Fruit fly (Drosophila melanogaster): Measurements from ENCODE around the gene CG32263.

Gene CG32263

DNA sequence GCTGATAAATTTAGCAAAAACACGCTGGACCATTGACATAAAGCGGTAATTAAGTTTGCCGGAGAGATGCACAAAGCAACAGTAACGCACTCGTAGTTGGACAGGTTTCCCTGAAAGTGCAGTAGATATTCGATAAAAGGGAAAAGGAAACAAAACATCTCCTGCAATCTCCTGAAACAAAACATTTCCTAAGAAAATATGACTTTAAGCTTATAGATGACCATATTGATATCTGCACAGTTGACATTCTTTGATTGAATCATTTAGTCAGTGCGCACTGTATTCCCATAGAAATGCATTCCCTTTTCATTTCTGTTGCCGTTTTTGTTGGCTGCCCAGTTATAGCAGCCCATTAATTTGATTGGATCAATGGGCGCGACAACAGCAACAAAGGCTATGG is 41.9 kb upstream of the CG32263 start (continued):
- TF ChIP-seq ato (GFP tag; IDR thresholded peaks at IDR 0.05; ENCODE audit: partially characterized antibody): no peak
- TF ChIP-seq CG12236 (GFP tag; optimal IDR thresholded peaks at IDR 0.05): peak; percentile 23
- TF ChIP-seq ham (GFP tag; IDR thresholded peaks at IDR 0.05): no peak
- no peak for TF ChIP-seq CG17612 (GFP tag; IDR thresholded peaks at IDR 0.05)
- peak; percentile 35 for TF ChIP-seq CG7839 (tag; optimal IDR thresholded peaks at IDR 0.05)
- TF ChIP-seq Dll (GFP tag; IDR thresholded peaks at IDR 0.05; ENCODE audit: partially characterized antibody): no peak
- TF ChIP-seq GATAe (GFP tag; conservative IDR thresholded peaks at IDR 0.05): no peak
- no peak for TF ChIP-seq CG3838 (GFP tag; optimal IDR thresholded peaks at IDR 0.05)
- peak; percentile 56 for TF ChIP-seq Blimp-1 (GFP tag; optimal IDR thresholded peaks at IDR 0.05)
- TF ChIP-seq CG4707 (GFP tag; optimal IDR thresholded peaks at IDR 0.05): peak; percentile 61
- no peak for TF ChIP-seq Neu2 (GFP tag; optimal IDR thresholded peaks at IDR 0.05; ENCODE audit: borderline replicate concordance)
- TF ChIP-seq Elba2 (GFP tag; optimal IDR thresholded peaks at IDR 0.05): no peak
- no peak for TF ChIP-seq seq (GFP tag; IDR thresholded peaks at IDR 0.05)
- no peak for TF ChIP-seq MTF-1 (GFP tag; optimal IDR thresholded peaks at IDR 0.05; ENCODE audit: borderline replicate concordance)
- peak; percentile 41 for TF ChIP-seq fd96Cb (tag; optimal IDR thresholded peaks at IDR 0.05)
- peak; percentile 12 for TF ChIP-seq CG13775 (GFP tag; optimal IDR thresholded peaks at IDR 0.05)
- peak; percentile 50 for TF ChIP-seq ap (GFP tag; IDR thresholded peaks at IDR 0.05)
- no peak for TF ChIP-seq Jarid2 (GFP tag; optimal IDR thresholded peaks at IDR 0.05)
- peak; percentile 62 for TF ChIP-seq ab (GFP tag; optimal IDR thresholded peaks at IDR 0.05)
- no peak for TF ChIP-seq CG2875 (GFP tag; optimal IDR thresholded peaks at IDR 0.05)
- no peak for TF ChIP-seq Bdp1 (GFP tag; optimal IDR thresholded peaks at IDR 0.05)
- peak; percentile 85 for TF ChIP-seq sens (GFP tag)
- TF ChIP-seq stc (GFP tag; IDR thresholded peaks at IDR 0.05): no peak
- peak; percentile 74 for TF ChIP-seq ATbp (GFP tag; optimal IDR thresholded peaks at IDR 0.05)
- peak; percentile 55 for TF ChIP-seq Mes4 (GFP tag; optimal IDR thresholded peaks at IDR 0.05)
- peak; percentile 24; the same call in 1 of the 2 replicates for TF ChIP-seq H2.0 (GFP tag; IDR thresholded peaks at IDR 0.05)
- peak; percentile 30 for TF ChIP-seq CG12659 (GFP tag; optimal IDR thresholded peaks at IDR 0.05)
- no peak for TF ChIP-seq bcd (GFP tag; optimal IDR thresholded peaks at IDR 0.05)
- TF ChIP-seq gce (GFP tag; IDR thresholded peaks at IDR 0.05): peak; percentile 45; the same call in 1 of the 3 replicates
- TF ChIP-seq Ptx1 (GFP tag; IDR thresholded peaks at IDR 0.05): peak; percentile 36; the same call in 1 of the 2 replicates
- peak in 1 of 2 experiments; percentile 78 for TF ChIP-seq eve (GFP tag; optimal IDR thresholded peaks at IDR 0.05)
- no peak for TF ChIP-seq CG6765 (GFP tag; optimal IDR thresholded peaks at IDR 0.05)
- TF ChIP-seq tin (GFP tag; optimal IDR thresholded peaks at IDR 0.05): no peak
- TF ChIP-seq grau (tag; optimal IDR thresholded peaks at IDR 0.05): peak; percentile 89
- TF ChIP-seq Asciz (GFP tag; optimal IDR thresholded peaks at IDR 0.05): no peak
- no peak for TF ChIP-seq CG5180 (GFP tag; optimal IDR thresholded peaks at IDR 0.05)
- TF ChIP-seq al (GFP tag; IDR thresholded peaks at IDR 0.05): no peak
- no peak for TF ChIP-seq CG10654 (GFP tag; optimal IDR thresholded peaks at IDR 0.05)
- TF ChIP-seq nerfin-1 (tag; optimal IDR thresholded peaks at IDR 0.05): peak; percentile 28
- no peak for TF ChIP-seq bigmax (GFP tag; optimal IDR thresholded peaks at IDR 0.05)
- TF ChIP-seq tap (tag; optimal IDR thresholded peaks at IDR 0.05): no peak
- TF ChIP-seq shn (GFP tag; optimal IDR thresholded peaks at IDR 0.05): no peak
- TF ChIP-seq lmd (GFP tag; IDR thresholded peaks at IDR 0.05): peak; percentile 66
- peak; percentile 59 for TF ChIP-seq CG15696 (tag; optimal IDR thresholded peaks at IDR 0.05)
- no peak for TF ChIP-seq Vsx1 (GFP tag; optimal IDR thresholded peaks at IDR 0.05)
- TF ChIP-seq CG9437 (GFP tag; optimal IDR thresholded peaks at IDR 0.05): peak; percentile 2
- TF ChIP-seq Hmx (GFP tag; optimal IDR thresholded peaks at IDR 0.05): no peak
- no peak for TF ChIP-seq C15 (GFP tag; IDR thresholded peaks at IDR 0.05)
- no peak for TF ChIP-seq inv (GFP tag; IDR thresholded peaks at IDR 0.05; ENCODE audit: partially characterized antibody)
- TF ChIP-seq CG8924 (tag; optimal IDR thresholded peaks at IDR 0.05): peak; percentile 56
- peak; percentile 62 for TF ChIP-seq gsb-n (tag; optimal IDR thresholded peaks at IDR 0.05)

Data from whole organism, embryonic.